Fruit fly (Drosophila melanogaster) S2 (cell line): ENCODE data around the gene JMJD5.
"Not testable (repeated sequence)": the region's sequence is repeated elsewhere in the genome, so short reads cannot be mapped to it uniquely, and the experiment has no call there.

Experiments
- CG8478 ChIP-seq: fragments of >200 bp; optimal IDR thresholded peaks from 2 replicates; lab custom pipeline; 2018
- CTCF ChIP-seq, 2 experiments: fragments of >200 bp; optimal IDR thresholded peaks; 2 replicates each; lab custom pipeline; 2018

The JMJD5 gene

dm6 chr3L:872389-872972 is 31.3 kb upstream of the JMJD5 start:
- TF ChIP-seq CTCF (optimal IDR thresholded peaks at IDR 0.05; lab: Kevin White, UChicago): no peak
- no peak for TF ChIP-seq CG8478 (lab: Kevin White, UChicago)

dm6 chr3L:871713-872112 is 30.6 kb upstream of the JMJD5 start, which contains the start of gene Usp10:
TSS of gene Usp10 (plus strand) at chr3L:871899.
- TF ChIP-seq CG8478 (lab: Kevin White, UChicago): no peak
- peak in 1 of 2 experiments; percentile 38 for TF ChIP-seq CTCF (optimal IDR thresholded peaks at IDR 0.05; lab: Kevin White, UChicago)

- TF ChIP-seq CG8478 (lab: Kevin White, UChicago) (no peak), CTCF (optimal IDR thresholded peaks at IDR 0.05; lab: Kevin White, UChicago) (peak in 1 of 2 experiments; percentile 25)
These were observed 27.6 kb upstream of the JMJD5 start for dm6 chr3L:868800-869199.

dm6 chr3L:865096-865495 is 23.9 kb upstream of the JMJD5 start, which contains the start of gene CG12502:
TSS of gene CG12502 (plus strand) at chr3L:865396.
- not testable (repeated sequence) for TF ChIP-seq CTCF (optimal IDR thresholded peaks at IDR 0.05; lab: Kevin White, UChicago); CG8478 (lab: Kevin White, UChicago)

- TF ChIP-seq CG8478 (lab: Kevin White, UChicago) (no peak), CTCF (optimal IDR thresholded peaks at IDR 0.05; lab: Kevin White, UChicago) (peak; percentile 85 to 87)
These were observed 16.2 kb upstream of the JMJD5 start, which contains the start of gene dpr20 for dm6 chr3L:857063-858015. TSS of gene dpr20 (minus strand) at chr3L:857248.

dm6 chr3L:852267-852666 is 11.1 kb upstream of the JMJD5 start:
- TF ChIP-seq CTCF (optimal IDR thresholded peaks at IDR 0.05; lab: Kevin White, UChicago) (no peak), CG8478 (lab: Kevin White, UChicago) (no peak)

dm6 chr3L:851061-851460 is 9.9 kb upstream of the JMJD5 start, which contains the start of gene Dci:
TSS of gene Dci (plus strand) at chr3L:851346.
- TF ChIP-seq CG8478 (lab: Kevin White, UChicago): no peak
- no peak for TF ChIP-seq CTCF (optimal IDR thresholded peaks at IDR 0.05; lab: Kevin White, UChicago)

- TF ChIP-seq CTCF (optimal IDR thresholded peaks at IDR 0.05; lab: Kevin White, UChicago): no peak
- TF ChIP-seq CG8478 (lab: Kevin White, UChicago): no peak
These were observed 2.5 kb upstream of the JMJD5 start, which contains the start of gene Cep290 for dm6 chr3L:843626-844025. TSS of gene Cep290 (plus strand) at chr3L:843926.

- TF ChIP-seq CG8478 (lab: Kevin White, UChicago) (no peak), CTCF (optimal IDR thresholded peaks at IDR 0.05; lab: Kevin White, UChicago) (peak in 1 of 2 experiments; percentile 2)
These were observed 3.5 kb downstream of the JMJD5 start, which contains the start of the genes CG13901 and CG13887 for dm6 chr3L:837552-838187. TSS of gene CG13901 (minus strand) at chr3L:837821. TSS of gene CG13887 (plus strand) at chr3L:837861.

dm6 chr3L:835455-836034 is 5.6 kb downstream of the JMJD5 start, which contains the start of gene CG42554:
TSS of gene CG42554 (plus strand) at chr3L:835683.
- TF ChIP-seq CTCF (optimal IDR thresholded peaks at IDR 0.05; lab: Kevin White, UChicago): no peak
- no peak for TF ChIP-seq CG8478 (lab: Kevin White, UChicago)

dm6 chr3L:833878-834277 is 7.3 kb downstream of the JMJD5 start, which contains the start of gene CG42553:
TSS of gene CG42553 (plus strand) at chr3L:834093.
- no peak for TF ChIP-seq CG8478 (lab: Kevin White, UChicago)
- TF ChIP-seq CTCF (optimal IDR thresholded peaks at IDR 0.05; lab: Kevin White, UChicago): no peak

dm6 chr3L:832897-833857 is 8.0 kb downstream of the JMJD5 start, which contains the start of gene Sf3b3:
TSS of gene Sf3b3 (minus strand) at chr3L:833385.
- TF ChIP-seq CG8478 (lab: Kevin White, UChicago): no peak
- no peak for TF ChIP-seq CTCF (optimal IDR thresholded peaks at IDR 0.05; lab: Kevin White, UChicago)

- TF ChIP-seq CTCF (optimal IDR thresholded peaks at IDR 0.05; lab: Kevin White, UChicago) (no peak), CG8478 (lab: Kevin White, UChicago) (no peak)
These were observed 16.7 kb downstream of the JMJD5 start for dm6 chr3L:824444-824843.
